Fruit fly (Drosophila melanogaster): ENCODE measurements around the gene CG9662.
A peak's percentile ranks its signal among the peaks of the same experiment; 100 is the strongest.
"Not testable (repeated sequence)": the region's sequence is repeated elsewhere in the genome, so short reads cannot be mapped to it uniquely, and the experiment has no call there.

The CG9662 gene

dm6 chr2L:3388396-3388795 is 11.9 kb upstream of the CG9662 start, which contains the start of gene CG42460:
Gene CG42460 (minus strand): TSS chr2L:3388496.
- TF ChIP-seq CG5204, bab1, ovo (GFP tag; optimal IDR thresholded peaks at IDR 0.05): not testable (repeated sequence)

- TF ChIP-seq tj (GFP tag; optimal IDR thresholded peaks at IDR 0.05), result no peak
- TF ChIP-seq bab1 (GFP tag; optimal IDR thresholded peaks at IDR 0.05), result no peak
- TF ChIP-seq CG12768 (GFP tag; optimal IDR thresholded peaks at IDR 0.05), result no peak
- TF ChIP-seq cnc (optimal IDR thresholded peaks at IDR 0.05), result no peak
- no peak for TF ChIP-seq CG5204 (GFP tag; optimal IDR thresholded peaks at IDR 0.05)
- TF ChIP-seq CG11617 (GFP tag; optimal IDR thresholded peaks at IDR 0.05), result no peak
- TF ChIP-seq kay (GFP tag; ENCODE audit: borderline replicate concordance), result no peak
- no peak for TF ChIP-seq CG7045 (GFP tag; optimal IDR thresholded peaks at IDR 0.05)
- no peak for TF ChIP-seq Clk (GFP tag; optimal IDR thresholded peaks at IDR 0.05)
- no peak for TF ChIP-seq CG7101 (tag; optimal IDR thresholded peaks at IDR 0.05)
- no peak for TF ChIP-seq cic (GFP tag; optimal IDR thresholded peaks at IDR 0.05)
These were observed 11.1 kb upstream of the CG9662 start, which contains the start of gene Sfp23F for dm6 chr2L:3387643-3388042. Gene Sfp23F (minus strand): TSS chr2L:3387743.

- no peak for TF ChIP-seq pad (GFP tag; optimal IDR thresholded peaks at IDR 0.05)
- no peak for TF ChIP-seq cic (GFP tag; optimal IDR thresholded peaks at IDR 0.05)
- TF ChIP-seq CG33017 (tag; optimal IDR thresholded peaks at IDR 0.05), result no peak
- no peak for TF ChIP-seq CG7045 (GFP tag; optimal IDR thresholded peaks at IDR 0.05)
- no peak for TF ChIP-seq CG1620 (GFP tag; optimal IDR thresholded peaks at IDR 0.05)
- no peak for TF ChIP-seq Clk (GFP tag; optimal IDR thresholded peaks at IDR 0.05)
- no peak for TF ChIP-seq CG11617 (GFP tag; optimal IDR thresholded peaks at IDR 0.05)
- TF ChIP-seq tj (GFP tag; optimal IDR thresholded peaks at IDR 0.05), result no peak
- no peak for TF ChIP-seq CG7101 (tag; optimal IDR thresholded peaks at IDR 0.05)
- TF ChIP-seq kay (GFP tag; ENCODE audit: borderline replicate concordance), result no peak
- no peak for TF ChIP-seq cnc (optimal IDR thresholded peaks at IDR 0.05)
- TF ChIP-seq bab1 (GFP tag; optimal IDR thresholded peaks at IDR 0.05), result no peak
- no peak for TF ChIP-seq Hr96 (GFP tag; optimal IDR thresholded peaks at IDR 0.05)
- no peak for TF ChIP-seq CG14711 (tag; optimal IDR thresholded peaks at IDR 0.05)
- TF ChIP-seq toe (GFP tag; optimal IDR thresholded peaks at IDR 0.05), result no peak
- TF ChIP-seq Mnt (GFP tag; optimal IDR thresholded peaks at IDR 0.05), result no peak
- no peak for TF ChIP-seq CG5204 (GFP tag; optimal IDR thresholded peaks at IDR 0.05)
- TF ChIP-seq CG12768 (GFP tag; optimal IDR thresholded peaks at IDR 0.05), result no peak
These were observed 926 bp downstream of the CG9662 start, which contains the start of gene CG15412 for dm6 chr2L:3375611-3376010. Gene CG15412 (minus strand): TSS chr2L:3375711.

dm6 chr2L:3373242-3373641 is 3.3 kb downstream of the CG9662 start, which contains the start of gene GramD1B:
Gene GramD1B (minus strand): TSS chr2L:3373372.
- no peak for TF ChIP-seq Hr96 (GFP tag; optimal IDR thresholded peaks at IDR 0.05)
- TF ChIP-seq CG14711 (tag; optimal IDR thresholded peaks at IDR 0.05), result peak; percentile 50
- TF ChIP-seq CG33017 (tag; optimal IDR thresholded peaks at IDR 0.05), result no peak
- no peak for TF ChIP-seq toe (GFP tag; optimal IDR thresholded peaks at IDR 0.05)
- peak; percentile 34 for TF ChIP-seq Mnt (GFP tag; optimal IDR thresholded peaks at IDR 0.05)
- peak; percentile 57 for TF ChIP-seq CG7101 (tag; optimal IDR thresholded peaks at IDR 0.05)
- TF ChIP-seq bab1 (GFP tag; optimal IDR thresholded peaks at IDR 0.05), result peak; percentile 51
- TF ChIP-seq CG5204 (GFP tag; optimal IDR thresholded peaks at IDR 0.05), result no peak
- peak; percentile 17 for TF ChIP-seq ovo (GFP tag; optimal IDR thresholded peaks at IDR 0.05)
- TF ChIP-seq pad (GFP tag; optimal IDR thresholded peaks at IDR 0.05), result peak; percentile 43
- TF ChIP-seq CG11617 (GFP tag; optimal IDR thresholded peaks at IDR 0.05), result no peak
- TF ChIP-seq Crg-1 (GFP tag; optimal IDR thresholded peaks at IDR 0.05), result peak; percentile 54
- TF ChIP-seq CG1620 (GFP tag; optimal IDR thresholded peaks at IDR 0.05), result peak; percentile 26
- TF ChIP-seq cic (GFP tag; optimal IDR thresholded peaks at IDR 0.05), result no peak
- TF ChIP-seq CG12768 (GFP tag; optimal IDR thresholded peaks at IDR 0.05), result peak; percentile 23
- TF ChIP-seq tj (GFP tag; optimal IDR thresholded peaks at IDR 0.05), result no peak
- TF ChIP-seq kay (GFP tag; ENCODE audit: borderline replicate concordance), result peak; percentile 57

dm6 chr2L:3372483-3372929 is 4.0 kb downstream of the CG9662 start:
- TF ChIP-seq Mnt (GFP tag; optimal IDR thresholded peaks at IDR 0.05) (no peak), CG11617 (GFP tag; optimal IDR thresholded peaks at IDR 0.05) (peak; percentile 23), tj (GFP tag; optimal IDR thresholded peaks at IDR 0.05) (peak; percentile 1), bab1 (GFP tag; optimal IDR thresholded peaks at IDR 0.05) (peak; percentile 18), CG14711 (tag; optimal IDR thresholded peaks at IDR 0.05) (peak; percentile 13), toe (GFP tag; optimal IDR thresholded peaks at IDR 0.05) (no peak), Clk (GFP tag; optimal IDR thresholded peaks at IDR 0.05) (peak; percentile 2), CG7101 (tag; optimal IDR thresholded peaks at IDR 0.05) (peak; percentile 37), Crg-1 (GFP tag; optimal IDR thresholded peaks at IDR 0.05) (no peak), CG1620 (GFP tag; optimal IDR thresholded peaks at IDR 0.05) (peak; percentile 35)

dm6 chr2L:3371776-3372383 is 4.7 kb downstream of the CG9662 start:
- TF ChIP-seq kay (GFP tag; ENCODE audit: borderline replicate concordance) (peak; percentile 25), CG7101 (tag; optimal IDR thresholded peaks at IDR 0.05) (no peak)

- TF ChIP-seq ovo (GFP tag; optimal IDR thresholded peaks at IDR 0.05) (no peak), Hr96 (GFP tag; optimal IDR thresholded peaks at IDR 0.05) (no peak), cnc (optimal IDR thresholded peaks at IDR 0.05) (no peak), tj (GFP tag; optimal IDR thresholded peaks at IDR 0.05) (peak; percentile 45), Mnt (GFP tag; optimal IDR thresholded peaks at IDR 0.05) (peak; percentile 48), cic (GFP tag; optimal IDR thresholded peaks at IDR 0.05) (peak; percentile 49), pad (GFP tag; optimal IDR thresholded peaks at IDR 0.05) (no peak), CG33017 (tag; optimal IDR thresholded peaks at IDR 0.05) (peak; percentile 24), CG12768 (GFP tag; optimal IDR thresholded peaks at IDR 0.05) (peak; percentile 35), CG14711 (tag; optimal IDR thresholded peaks at IDR 0.05) (no peak), CG7045 (GFP tag; optimal IDR thresholded peaks at IDR 0.05) (peak; percentile 11), CG11617 (GFP tag; optimal IDR thresholded peaks at IDR 0.05) (peak; percentile 24)
These were observed 5.2 kb downstream of the CG9662 start for dm6 chr2L:3371340-3371739.

All from whole organism, adult.